Fruit fly (Drosophila melanogaster) Kc167 (cell line): ENCODE measurements around the gene esc.

Source experiments
- Myc ChIP-seq: fragments of >200 bp; optimal IDR thresholded peaks from 2 replicates; lab custom pipeline; 2017; ENCODE audit warnings: missing external identifiers
- Sin3A ChIP-seq: fragments of >200 bp; optimal IDR thresholded peaks from 2 replicates; lab custom pipeline; 2018; ENCODE audit warnings: missing external identifiers
- h ChIP-seq: fragments of >200 bp; optimal IDR thresholded peaks from 3 replicates; lab custom pipeline; 2018; ENCODE audit warnings: missing external identifiers
- insv ChIP-seq: fragments of >200 bp; optimal IDR thresholded peaks from 3 replicates; lab custom pipeline; 2018; ENCODE audit warnings: missing external identifiers
- psq ChIP-seq: fragments of >200 bp; optimal IDR thresholded peaks from 2 replicates; lab custom pipeline; 2017; ENCODE audit warnings: missing external identifiers
- ttk ChIP-seq: sonication (Bioruptor generic); optimal IDR thresholded peaks from 2 replicates; lab custom pipeline; 2017; ENCODE audit warnings: missing external identifiers

- no peak for TF ChIP-seq Sin3A (lab: Kevin White, UChicago)
- TF ChIP-seq h (lab: Kevin White, UChicago) = no peak
- no peak for TF ChIP-seq ttk
- no peak for TF ChIP-seq psq (lab: Kevin White, UChicago)
- TF ChIP-seq Myc (lab: Kevin White, UChicago) = no peak
- TF ChIP-seq insv = no peak
Observed at dm6 chr2L:11837413-11837812, 8.2 kb upstream of the esc start, which contains the start of gene Sfp33A2.
